Fruit fly (Drosophila melanogaster): ENCODE measurements around the gene Naa20B.

Gene Naa20B

dm6 chr2L:13295978-13296702 lies 38.9 kb downstream of the Naa20B start (continued):
- TF ChIP-seq Xrp1 (GFP tag; IDR thresholded peaks at IDR 0.05) (no peak), fd102C (GFP tag; optimal IDR thresholded peaks at IDR 0.05) (no peak), oc (tag; optimal IDR thresholded peaks at IDR 0.05) (no peak), gcm2 (GFP tag; optimal IDR thresholded peaks at IDR 0.05) (no peak), CG12104 (GFP tag; optimal IDR thresholded peaks at IDR 0.05) (no peak), CG31388 (GFP tag; optimal IDR thresholded peaks at IDR 0.05) (no peak), Stat92E (GFP tag; optimal IDR thresholded peaks at IDR 0.05) (peak in 1 of 3 experiments; percentile 26), CG6272 (GFP tag; IDR thresholded peaks at IDR 0.05) (no peak), NK7.1 (GFP tag; optimal IDR thresholded peaks at IDR 0.05) (no peak), Mes4 (GFP tag; optimal IDR thresholded peaks at IDR 0.05) (peak; percentile 46), tio (GFP tag; optimal IDR thresholded peaks at IDR 0.05) (no peak), CG43689 (GFP tag; IDR thresholded peaks at IDR 0.05) (no peak), usp (GFP tag; optimal IDR thresholded peaks at IDR 0.05) (no peak), CG18476 (GFP tag; optimal IDR thresholded peaks at IDR 0.05) (no peak), Sox100B (GFP tag; optimal IDR thresholded peaks at IDR 0.05) (no peak), zen2 (GFP tag; IDR thresholded peaks at IDR 0.05; ENCODE audit: partially characterized antibody) (no peak; the same call in 2 of the 3 replicates), vvl (GFP tag; IDR thresholded peaks at IDR 0.05) (peak; percentile 26; the same call in 1 of the 2 replicates), Aef1 (GFP tag; IDR thresholded peaks at IDR 0.05) (no peak), Doc3 (GFP tag; IDR thresholded peaks at IDR 0.05; ENCODE audit: partially characterized antibody) (no peak), disco-r (GFP tag; optimal IDR thresholded peaks at IDR 0.05) (peak; percentile 9), CG30403 (GFP tag; optimal IDR thresholded peaks at IDR 0.05) (no peak), CG34224 (GFP tag; IDR thresholded peaks at IDR 0.05; ENCODE audit: partially characterized antibody) (no peak), CG9437 (GFP tag; optimal IDR thresholded peaks at IDR 0.05) (no peak), CG10274 (GFP tag; optimal IDR thresholded peaks at IDR 0.05) (no peak), sug (tag; optimal IDR thresholded peaks at IDR 0.05) (no peak), tin (GFP tag; optimal IDR thresholded peaks at IDR 0.05) (no peak), CG5953 (GFP tag; IDR thresholded peaks at IDR 0.05) (no peak), CG17568 (GFP tag; optimal IDR thresholded peaks at IDR 0.05) (no peak), CG8281 (tag; optimal IDR thresholded peaks at IDR 0.05) (no peak), CG3838 (GFP tag; optimal IDR thresholded peaks at IDR 0.05) (no peak), CG10543 (GFP tag; optimal IDR thresholded peaks at IDR 0.05) (no peak), CG2678 (tag; optimal IDR thresholded peaks at IDR 0.05) (no peak), Hr3 (GFP tag; optimal IDR thresholded peaks at IDR 0.05) (no peak), CG34422 (GFP tag; IDR thresholded peaks at IDR 0.05) (peak; percentile 47; the same call in 1 of the 3 replicates), CG17328 (GFP tag; IDR thresholded peaks at IDR 0.05) (no peak), CG33213 (GFP tag; optimal IDR thresholded peaks at IDR 0.05) (peak; percentile 1), CG8089 (GFP tag; optimal IDR thresholded peaks at IDR 0.05) (no peak), p53 (GFP tag; optimal IDR thresholded peaks at IDR 0.05) (no peak), Med (GFP tag) (peak; percentile 88), crp (GFP tag; optimal IDR thresholded peaks at IDR 0.05) (peak in 1 of 2 experiments; percentile 42), Bgb (GFP tag; IDR thresholded peaks at IDR 0.05; ENCODE audit: partially characterized antibody) (peak; percentile 60), Nf-YB (GFP tag; optimal IDR thresholded peaks at IDR 0.05) (no peak), lab (GFP tag; optimal IDR thresholded peaks at IDR 0.05) (no peak), ara (GFP tag; IDR thresholded peaks at IDR 0.05) (no peak), CG12942 (GFP tag; optimal IDR thresholded peaks at IDR 0.05) (no peak), Eip74EF (GFP tag; optimal IDR thresholded peaks at IDR 0.05) (no peak), sna (GFP tag; IDR thresholded peaks at IDR 0.05; ENCODE audit: partially characterized antibody) (peak; percentile 43; the same call in 1 of the 2 replicates), Hr51 (GFP tag; optimal IDR thresholded peaks at IDR 0.05) (no peak), dpn (GFP tag; optimal IDR thresholded peaks at IDR 0.05) (no peak)

All from whole organism, embryonic.